Fruit fly (Drosophila melanogaster) whole organism, embryonic: ENCODE results near the gene CG4593.

Source experiments
- BEAF-32 ChIP-seq: fragments of 200-800 bp; sonication (Bioruptor generic); optimal IDR thresholded peaks from 3 replicates; lab custom pipeline; 2017; ENCODE audit warnings: missing biosample characterization, missing genetic modification characterization, mild to moderate bottlenecking, moderate library complexity, missing genetic modification reagents
- BtbVII ChIP-seq: fragments of 200-800 bp; sonication (Bioruptor generic); optimal IDR thresholded peaks from 3 replicates; lab custom pipeline; 2017; ENCODE audit warnings: missing biosample characterization, mild to moderate bottlenecking, missing genetic modification characterization
- CG10209 ChIP-seq: fragments of 200-800 bp; sonication (Bioruptor generic); optimal IDR thresholded peaks from 3 replicates; lab custom pipeline; 2017; ENCODE audit warnings: missing biosample characterization, mild to moderate bottlenecking, missing genetic modification characterization, missing genetic modification reagents
- CG12744 ChIP-seq: fragments of 200-800 bp; sonication (Bioruptor generic); optimal IDR thresholded peaks from 2 replicates; lab custom pipeline; 2016; ENCODE audit warnings: missing biosample characterization, missing genetic modification characterization
- CG13287 ChIP-seq: fragments of 200-800 bp; sonication (Bioruptor generic); IDR thresholded peaks from 2 replicates; pipeline ENCODE4 v1.3.6; 2022; ENCODE audit warnings: missing biosample characterization, missing genetic modification characterization; ENCODE audit not compliant: partially characterized antibody
- CG13296 ChIP-seq: fragments of 200-800 bp; sonication (Bioruptor generic); optimal IDR thresholded peaks from 3 replicates; lab custom pipeline; 2018; ENCODE audit warnings: missing biosample characterization, mild to moderate bottlenecking, missing genetic modification characterization
- CG13894 ChIP-seq: fragments of 200-800 bp; sonication (Bioruptor generic); optimal IDR thresholded peaks from 3 replicates; lab custom pipeline; 2018; ENCODE audit warnings: missing biosample characterization, mild to moderate bottlenecking, missing genetic modification characterization, moderate library complexity
- CG15269 ChIP-seq: fragments of 200-800 bp; sonication (Bioruptor generic); optimal IDR thresholded peaks from 2 replicates; lab custom pipeline; 2018; ENCODE audit warnings: missing biosample characterization, mild to moderate bottlenecking, missing genetic modification characterization, moderate library complexity
- CG1602 ChIP-seq: fragments of 200-800 bp; sonication (Bioruptor generic); optimal IDR thresholded peaks from 3 replicates; lab custom pipeline; 2016; ENCODE audit warnings: missing biosample characterization, missing genetic modification characterization
- CG17385 ChIP-seq: fragments of 200-800 bp; sonication (Bioruptor generic); optimal IDR thresholded peaks from 3 replicates; lab custom pipeline; 2018; ENCODE audit warnings: missing biosample characterization, mild to moderate bottlenecking, missing genetic modification characterization
- CG17802 ChIP-seq: fragments of 200-800 bp; sonication (Bioruptor generic); optimal IDR thresholded peaks from 2 replicates; lab custom pipeline; 2018; ENCODE audit warnings: missing biosample characterization, mild to moderate bottlenecking, missing genetic modification characterization, moderate library complexity
- CG31365 ChIP-seq: fragments of 200-800 bp; sonication (Bioruptor generic); optimal IDR thresholded peaks from 2 replicates; lab custom pipeline; 2018; ENCODE audit warnings: missing biosample characterization, mild to moderate bottlenecking, missing genetic modification characterization
- CG3163 ChIP-seq: fragments of 200-800 bp; sonication (Bioruptor generic); optimal IDR thresholded peaks from 3 replicates; lab custom pipeline; 2016; ENCODE audit warnings: missing biosample characterization, missing genetic modification characterization
- CG32767 ChIP-seq: fragments of 200-800 bp; sonication (Bioruptor generic); IDR thresholded peaks from 2 replicates; pipeline ENCODE4 v1.3.6; 2022; ENCODE audit warnings: missing biosample characterization, missing genetic modification characterization
- CG34422 ChIP-seq: fragments of 200-800 bp; sonication (Bioruptor generic); IDR thresholded peaks from 3 replicates; pipeline ENCODE4 v1.3.6; 2022; ENCODE audit warnings: missing biosample characterization, missing genetic modification characterization
- CG42726 ChIP-seq: fragments of 200-800 bp; sonication (Bioruptor generic); IDR thresholded peaks from 2 replicates; pipeline ENCODE4 v1.3.6; 2022; ENCODE audit warnings: missing biosample characterization, missing genetic modification characterization; ENCODE audit not compliant: partially characterized antibody
- CG4854 ChIP-seq: fragments of 200-800 bp; sonication (Bioruptor generic); optimal IDR thresholded peaks from 2 replicates; lab custom pipeline; 2016; ENCODE audit warnings: missing biosample characterization, missing genetic modification characterization, inconsistent platforms
- CG6813 ChIP-seq: fragments of 200-800 bp; sonication (Bioruptor generic); optimal IDR thresholded peaks from 2 replicates; lab custom pipeline; 2017; ENCODE audit warnings: missing biosample characterization, missing genetic modification characterization, mild to moderate bottlenecking, moderate library complexity, missing genetic modification reagents
- CG8290 ChIP-seq, 3 experiments: fragments of 200-800 bp; sonication (Bioruptor generic); optimal IDR thresholded peaks; 2 replicates each; lab custom pipeline; 2016 to 2019; ENCODE audit warnings: missing biosample characterization in 3 of 3, missing genetic modification characterization in 3 of 3, mild to moderate bottlenecking in 2 of 3, moderate library complexity in 1 of 3
- CG8765 ChIP-seq: fragments of 200-800 bp; sonication (Bioruptor generic); IDR thresholded peaks from 2 replicates; pipeline ENCODE4 v1.3.6; 2022; ENCODE audit warnings: missing biosample characterization, missing genetic modification characterization
- CG9817 ChIP-seq: fragments of 200-800 bp; sonication (Bioruptor generic); optimal IDR thresholded peaks from 2 replicates; lab custom pipeline; 2018; ENCODE audit warnings: missing biosample characterization, mild to moderate bottlenecking, missing genetic modification characterization, moderate library complexity
- CrebB ChIP-seq: fragments of 200-800 bp; sonication (Bioruptor generic); optimal IDR thresholded peaks from 3 replicates; lab custom pipeline; 2018; ENCODE audit warnings: missing biosample characterization, mild to moderate bottlenecking, missing genetic modification characterization
- GATAe ChIP-seq: fragments of 200-800 bp; sonication (Bioruptor generic); conservative IDR thresholded peaks from 2 replicates; pipeline ENCODE4 v1.3.6; 2022; ENCODE audit warnings: missing biosample characterization, missing genetic modification characterization
- HLHmδ ChIP-seq: fragments of 200-800 bp; sonication (Bioruptor generic); optimal IDR thresholded peaks from 2 replicates; lab custom pipeline; 2018; ENCODE audit warnings: missing biosample characterization, mild to moderate bottlenecking, missing genetic modification characterization, moderate library complexity
- Hey ChIP-seq: fragments of 200-800 bp; sonication (Bioruptor generic); optimal IDR thresholded peaks from 3 replicates; lab custom pipeline; 2018; ENCODE audit warnings: missing biosample characterization, mild to moderate bottlenecking, missing genetic modification characterization
- MTF-1 ChIP-seq: fragments of 200-800 bp; sonication (Bioruptor generic); optimal IDR thresholded peaks from 2 replicates; lab custom pipeline; 2018; ENCODE audit warnings: missing biosample characterization, mild to moderate bottlenecking, missing genetic modification characterization, borderline replicate concordance
- Opbp ChIP-seq: fragments of 200-800 bp; sonication (Bioruptor generic); IDR thresholded peaks from 3 replicates; pipeline ENCODE4 v1.3.6; 2022; ENCODE audit warnings: missing biosample characterization, missing genetic modification characterization; ENCODE audit not compliant: partially characterized antibody
- PHDP ChIP-seq: fragments of 200-800 bp; sonication (Bioruptor generic); optimal IDR thresholded peaks from 3 replicates; lab custom pipeline; 2018; ENCODE audit warnings: missing biosample characterization, mild to moderate bottlenecking, missing genetic modification characterization, moderate library complexity
- Xrp1 ChIP-seq: fragments of 200-800 bp; sonication (Bioruptor generic); IDR thresholded peaks from 2 replicates; pipeline ENCODE4 v1.3.6; 2022; ENCODE audit warnings: missing biosample characterization, missing genetic modification characterization
- ac ChIP-seq: fragments of 200-800 bp; sonication (Bioruptor generic); optimal IDR thresholded peaks from 3 replicates; lab custom pipeline; 2017; ENCODE audit warnings: missing biosample characterization, mild to moderate bottlenecking, missing genetic modification characterization
- ara ChIP-seq: fragments of 200-800 bp; sonication (Bioruptor generic); IDR thresholded peaks from 2 replicates; pipeline ENCODE4 v1.3.6; 2022; ENCODE audit warnings: missing biosample characterization, missing genetic modification characterization
- bbx ChIP-seq: fragments of 200-800 bp; sonication (Bioruptor generic); IDR thresholded peaks from 2 replicates; pipeline ENCODE4 v1.3.6; 2022; ENCODE audit warnings: missing biosample characterization, missing genetic modification characterization; ENCODE audit not compliant: partially characterized antibody
- bsh ChIP-seq, 2 experiments: fragments of 200-800 bp; sonication (Bioruptor generic); optimal IDR thresholded peaks; 2 replicates each; lab custom pipeline; 2017 to 2018; ENCODE audit warnings: mild to moderate bottlenecking in 2 of 2, missing biosample characterization in 2 of 2, missing genetic modification characterization in 2 of 2, moderate library complexity in 1 of 2
- chm ChIP-seq: fragments of 200-800 bp; sonication (Bioruptor generic); IDR thresholded peaks from 2 replicates; pipeline ENCODE4 v1.3.6; 2022; ENCODE audit warnings: missing biosample characterization, missing genetic modification characterization
- crol ChIP-seq: fragments of 200-800 bp; sonication (Bioruptor generic); IDR thresholded peaks from 2 replicates; pipeline ENCODE4 v1.3.6; 2022; ENCODE audit warnings: missing biosample characterization, missing genetic modification characterization
- cwo ChIP-seq: fragments of 200-800 bp; sonication (Bioruptor generic); optimal IDR thresholded peaks from 3 replicates; lab custom pipeline; 2017; ENCODE audit warnings: missing biosample characterization, missing genetic modification characterization, mild to moderate bottlenecking, moderate library complexity, missing genetic modification reagents
- exex ChIP-seq: fragments of 200-800 bp; sonication (Bioruptor generic); optimal IDR thresholded peaks from 4 replicates; lab custom pipeline; 2018; ENCODE audit warnings: missing biosample characterization, mild to moderate bottlenecking, missing genetic modification characterization, moderate library complexity
- gce ChIP-seq: fragments of 200-800 bp; sonication (Bioruptor generic); IDR thresholded peaks from 3 replicates; pipeline ENCODE4 v1.3.6; 2022; ENCODE audit warnings: missing biosample characterization, missing genetic modification characterization
- grau ChIP-seq: fragments of 200-800 bp; optimal IDR thresholded peaks from 3 replicates; lab custom pipeline; 2019; ENCODE audit warnings: missing biosample characterization, mild to moderate bottlenecking, missing genetic modification characterization, moderate library complexity
- kni ChIP-seq: fragments of 200-800 bp; sonication (Bioruptor generic); optimal IDR thresholded peaks from 3 replicates; lab custom pipeline; 2017; ENCODE audit warnings: mild to moderate bottlenecking, missing biosample characterization, missing genetic modification reagents, missing genetic modification characterization
- lbe ChIP-seq: fragments of 200-800 bp; sonication (Bioruptor generic); optimal IDR thresholded peaks from 2 replicates; lab custom pipeline; 2016; ENCODE audit warnings: missing biosample characterization, mild to moderate bottlenecking, missing genetic modification characterization
- oc ChIP-seq: fragments of 200-800 bp; sonication (Bioruptor generic); optimal IDR thresholded peaks from 2 replicates; lab custom pipeline; 2018; ENCODE audit warnings: missing biosample characterization, mild to moderate bottlenecking, missing genetic modification characterization, moderate library complexity
- pfk ChIP-seq: fragments of 200-800 bp; sonication (Bioruptor generic); optimal IDR thresholded peaks from 2 replicates; lab custom pipeline; 2018; ENCODE audit warnings: missing biosample characterization, mild to moderate bottlenecking, missing genetic modification characterization, moderate library complexity
- pros ChIP-seq: fragments of 200-800 bp; sonication (Bioruptor generic); optimal IDR thresholded peaks from 3 replicates; lab custom pipeline; 2019; ENCODE audit warnings: missing biosample characterization, mild to moderate bottlenecking, missing genetic modification characterization, moderate library complexity
- ranshi ChIP-seq: fragments of 200-800 bp; sonication (Bioruptor generic); IDR thresholded peaks from 2 replicates; pipeline ENCODE4 v1.3.6; 2022; ENCODE audit warnings: missing biosample characterization, missing genetic modification characterization
- rib ChIP-seq: fragments of 200-800 bp; sonication (Bioruptor generic); IDR thresholded peaks from 2 replicates; pipeline ENCODE4 v1.3.6; 2022; ENCODE audit warnings: missing biosample characterization, missing genetic modification characterization
- scrt ChIP-seq: fragments of 200-800 bp; sonication (Bioruptor generic); optimal IDR thresholded peaks from 2 replicates; lab custom pipeline; 2018; ENCODE audit warnings: missing biosample characterization, mild to moderate bottlenecking, missing genetic modification characterization, moderate library complexity
- sna ChIP-seq: fragments of 200-800 bp; sonication (Bioruptor generic); IDR thresholded peaks from 2 replicates; pipeline ENCODE4 v1.3.6; 2022; ENCODE audit warnings: missing biosample characterization, missing genetic modification characterization; ENCODE audit not compliant: partially characterized antibody

The CG4593 gene

dm6 chrX:6998492-6998852 lies 15.2 kb upstream of the CG4593 start, which contains the start of gene Inx2 (continued):
- TF ChIP-seq sna (GFP tag; lab: Robert Waterston, UW) (0 out of 2 replicates have a peak, but pooled peaks have one; percentile 58), CG6813 (peak; percentile 14), CG13296 (peak; percentile 49), BEAF-32 (GFP tag; lab: Kevin White, UChicago) (no peak), CG34422 (GFP tag; lab: Robert Waterston, UW) (peak; percentile 71; the same call in 2 of the 3 replicates), Xrp1 (GFP tag; lab: Robert Waterston, UW) (peak; percentile 34; the same call in 1 of the 2 replicates), rib (GFP tag; lab: Robert Waterston, UW) (0 out of 2 replicates have a peak, but pooled peaks have one; percentile 56), pros (GFP tag; lab: Kevin White, UChicago) (peak; percentile 90), CG8290 (GFP tag; optimal IDR thresholded peaks at IDR 0.05; lab: Kevin White, UChicago) (no peak), CG8290 (tag; optimal IDR thresholded peaks at IDR 0.05; lab: Kevin White, UChicago) (peak in 1 of 2 experiments; percentile 83), CG10209 (GFP tag; lab: Kevin White, UChicago) (peak; percentile 43), CG13287 (GFP tag; lab: Robert Waterston, UW) (peak; percentile 61; the same call in 1 of the 2 replicates), lbe (GFP tag; lab: Kevin White, UChicago) (peak; percentile 39), ara (peak; percentile 15; the same call in 1 of the 2 replicates), HLHmδ (GFP tag; lab: Kevin White, UChicago) (peak; percentile 38), CG1602 (no peak), CG12744 (GFP tag; lab: Kevin White, UChicago) (no peak), CG13894 (tag; lab: Kevin White, UChicago) (peak; percentile 75), CG8765 (GFP tag; lab: Robert Waterston, UW) (no peak), exex (tag; lab: Kevin White, UChicago) (peak; percentile 38), scrt (GFP tag; lab: Kevin White, UChicago) (peak; percentile 35), CG42726 (peak; percentile 71; the same call in 1 of the 2 replicates), GATAe (GFP tag; lab: Robert Waterston, UW) (no peak), PHDP (tag; lab: Kevin White, UChicago) (peak; percentile 25), CG4854 (no peak), grau (tag; lab: Kevin White, UChicago) (peak; percentile 17), MTF-1 (peak; percentile 29), chm (peak; percentile 82), gce (peak; percentile 60; the same call in 1 of the 3 replicates), crol (peak; percentile 99), CrebB (tag; lab: Kevin White, UChicago) (peak; percentile 58), ac (peak; percentile 18), Opbp (GFP tag; lab: Robert Waterston, UW) (peak; percentile 64; the same call in 1 of the 3 replicates), CG17802 (tag; lab: Kevin White, UChicago) (no peak), CG9817 (tag; lab: Kevin White, UChicago) (no peak), kni (peak; percentile 65), oc (tag; lab: Kevin White, UChicago) (peak; percentile 59), bsh (GFP tag; optimal IDR thresholded peaks at IDR 0.05; lab: Kevin White, UChicago) (peak in 1 of 2 experiments; percentile 21), cwo (GFP tag; lab: Kevin White, UChicago) (peak; percentile 38), CG15269 (tag; lab: Kevin White, UChicago) (peak; percentile 44), ranshi (GFP tag; lab: Robert Waterston, UW) (no peak; the same call in 1 of the 2 replicates), bbx (peak; percentile 67), CG31365 (peak; percentile 34), CG32767 (GFP tag; lab: Robert Waterston, UW) (0 out of 2 replicates have a peak, but pooled peaks have one; percentile 9), CG17385 (peak; percentile 48), CG3163 (GFP tag; lab: Kevin White, UChicago) (peak; percentile 70), pfk (GFP tag; lab: Kevin White, UChicago) (peak; percentile 98), BtbVII (GFP tag; lab: Kevin White, UChicago) (peak; percentile 29), Hey (peak; percentile 66)
